Fruit fly (Drosophila melanogaster) whole organism, pupa: Measurements from ENCODE around the gene stg.

Source experiments
- CG14655 ChIP-seq: fragments of 200-800 bp; sonication (Bioruptor generic); optimal IDR thresholded peaks from 3 replicates; lab custom pipeline; 2017; ENCODE audit warnings: mild to moderate bottlenecking, missing biosample characterization, missing genetic modification reagents, missing genetic modification characterization
- CG4496 ChIP-seq: fragments of 200-800 bp; sonication (Bioruptor generic); IDR thresholded peaks from 3 replicates; pipeline ENCODE4 v1.3.6; 2022; ENCODE audit warnings: missing biosample characterization, missing genetic modification characterization
- CG8159 ChIP-seq: fragments of 200-800 bp; sonication (Bioruptor generic); optimal IDR thresholded peaks from 3 replicates; lab custom pipeline; 2018; ENCODE audit warnings: missing biosample characterization, mild to moderate bottlenecking, missing genetic modification characterization, moderate library complexity
- EcR ChIP-seq: fragments of 200-800 bp; sonication (Bioruptor generic); optimal IDR thresholded peaks from 3 replicates; lab custom pipeline; 2019; ENCODE audit warnings: missing biosample characterization, missing genetic modification characterization, mild to moderate bottlenecking, moderate library complexity, missing genetic modification reagents

DNA sequence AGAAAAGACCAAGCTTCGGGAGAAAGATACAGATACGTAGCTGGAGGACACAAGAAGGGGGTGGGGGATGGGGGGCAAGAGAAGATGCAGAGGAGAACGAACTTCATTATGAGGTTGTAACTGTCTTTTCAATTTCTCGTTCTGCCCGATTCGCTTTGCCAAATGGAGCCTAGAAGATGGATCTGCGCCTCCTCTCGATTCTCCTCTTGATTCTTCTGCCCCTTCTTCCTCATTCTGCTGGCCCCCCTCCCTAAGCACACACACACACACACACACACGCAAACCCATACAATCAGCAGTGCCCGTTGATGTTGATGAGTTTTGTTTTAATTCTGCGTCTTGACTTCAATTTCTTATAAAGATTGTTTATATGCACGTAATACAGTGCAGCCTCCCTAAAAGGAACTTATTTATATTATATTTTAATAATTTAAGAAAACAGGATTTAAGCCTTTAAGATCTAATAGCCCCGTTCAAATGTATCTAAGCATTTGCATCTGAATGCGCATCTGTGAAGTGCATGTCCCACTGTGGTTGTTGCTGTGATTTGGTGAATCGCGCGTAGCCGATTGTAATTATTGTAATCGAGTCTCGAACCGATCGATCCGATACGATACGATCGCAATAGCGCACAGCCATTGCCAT is 48.5 kb downstream of the stg start:
- TF ChIP-seq EcR (GFP tag; lab: Kevin White, UChicago) (peak; percentile 80), CG8159 (tag; lab: Kevin White, UChicago) (peak; percentile 93), CG4496 (GFP tag; lab: Robert Waterston, UW) (peak; percentile 95), CG14655 (GFP tag; lab: Kevin White, UChicago) (peak; percentile 95)
